Worm (Caenorhabditis elegans) whole organism, L4/young adult: ENCODE measurements around the gene F47B10.6.

ENCODE experiments used
- W03F9.2 ChIP-seq: fragments of 150-350 bp; optimal IDR thresholded peaks from 2 replicates; lab custom pipeline; 2014; ENCODE audit warnings: missing biosample characterization, missing genetic modification characterization
- dao-5 ChIP-seq: sonication (generic microtip); optimal IDR thresholded peaks from 2 replicates; lab custom pipeline; 2016; ENCODE audit warnings: missing genotype, missing genetic modification characterization, moderate library complexity, missing compliant biosample characterization
- him-1 ChIP-seq: sonication (generic microtip); optimal IDR thresholded peaks from 2 replicates; lab custom pipeline; 2016; ENCODE audit warnings: missing genotype, missing genetic modification reagents, missing genetic modification characterization, missing compliant biosample characterization

DNA sequence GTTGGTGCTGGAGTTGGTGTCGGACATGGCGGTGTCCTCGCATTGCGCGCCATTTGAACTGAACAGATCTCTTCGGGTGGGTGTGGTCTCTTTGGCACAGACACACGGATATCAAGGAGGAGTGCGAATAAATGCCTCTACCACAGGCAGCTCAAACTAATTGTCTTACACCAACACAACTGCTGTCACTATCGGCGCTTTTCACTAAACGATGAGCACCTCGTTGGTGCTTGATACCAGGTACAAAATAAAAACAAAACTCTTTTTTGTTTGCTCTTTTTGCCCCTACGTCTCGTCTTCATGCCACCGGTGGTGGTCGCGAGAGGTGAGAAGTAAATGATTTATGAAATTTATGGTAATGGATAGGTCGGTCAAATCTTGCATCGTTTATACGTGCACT is 22.4 kb downstream of the F47B10.6 start, which contains the start of gene F47B10.8:
- TF ChIP-seq W03F9.2 (tag; lab: Kevin White, UChicago) = no peak
- no peak for TF ChIP-seq him-1
- TF ChIP-seq dao-5 = no peak
